Fruit fly (Drosophila melanogaster): ENCODE data around the gene CG13078.

The CG13078 gene

DNA sequence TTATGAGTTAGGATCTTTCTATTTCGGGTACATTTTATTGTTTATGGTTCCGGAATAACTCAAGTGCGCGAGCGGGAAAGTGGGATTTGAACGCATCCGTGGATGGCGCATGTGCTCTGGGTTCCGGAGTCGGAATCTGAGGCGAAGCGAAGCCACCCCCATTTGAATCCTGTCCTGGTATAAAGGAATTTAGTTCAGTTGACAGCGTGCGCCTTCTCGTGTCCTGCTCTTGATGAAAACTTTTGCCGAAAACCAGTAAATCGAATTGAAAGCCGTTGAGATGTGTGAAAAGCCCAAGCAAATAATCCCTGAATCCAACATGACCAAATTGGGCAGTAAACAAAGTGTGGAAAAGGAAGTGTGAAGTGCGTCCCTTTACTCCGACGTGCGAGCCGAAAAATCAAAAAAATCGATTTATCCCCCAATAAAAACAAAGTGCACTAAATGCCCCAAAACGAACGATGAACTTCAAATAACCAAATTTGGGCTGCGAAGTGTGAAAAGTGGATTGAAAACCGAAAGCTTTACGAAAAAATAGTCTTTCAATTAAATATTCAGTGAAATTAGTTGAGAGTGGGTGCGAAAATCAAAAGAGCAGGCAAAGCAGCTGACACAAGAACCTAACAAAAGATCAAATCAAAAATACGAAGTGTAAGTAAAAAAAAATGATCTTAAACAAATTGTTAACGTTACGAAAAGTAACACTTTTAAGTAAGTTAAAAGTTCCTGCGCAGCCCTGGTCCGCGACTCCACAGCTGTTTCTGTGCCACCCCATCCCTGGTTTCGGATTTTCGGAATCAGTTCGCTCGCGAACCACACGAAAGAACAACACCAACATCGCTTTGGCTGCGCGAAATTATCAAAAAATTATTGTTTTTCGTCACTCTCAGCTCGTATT is 23.0 kb downstream of the CG13078 start, which contains the start of gene Lar (continued):
- TF ChIP-seq Gug (GFP tag; IDR thresholded peaks at IDR 0.05) (peak; percentile 26; the same call in 1 of the 2 replicates), CG6808 (GFP tag; optimal IDR thresholded peaks at IDR 0.05) (no peak), topi (GFP tag; optimal IDR thresholded peaks at IDR 0.05) (peak; percentile 45), acj6 (GFP tag; optimal IDR thresholded peaks at IDR 0.05) (peak; percentile 58), CG3032 (tag; optimal IDR thresholded peaks at IDR 0.05) (peak; percentile 47), CG11294 (GFP tag; IDR thresholded peaks at IDR 0.05) (no peak), CG7368 (GFP tag; optimal IDR thresholded peaks at IDR 0.05) (peak; percentile 36), CG9139 (GFP tag; optimal IDR thresholded peaks at IDR 0.05) (no peak), CG8319 (GFP tag; optimal IDR thresholded peaks at IDR 0.05) (no peak), spab (GFP tag; optimal IDR thresholded peaks at IDR 0.05) (no peak), CG4318 (GFP tag; optimal IDR thresholded peaks at IDR 0.05) (no peak), Hr38 (GFP tag; optimal IDR thresholded peaks at IDR 0.05) (no peak), CG10631 (GFP tag; optimal IDR thresholded peaks at IDR 0.05) (peak; percentile 45), Sox15 (GFP tag; optimal IDR thresholded peaks at IDR 0.05) (peak; percentile 45), CG16779 (tag; optimal IDR thresholded peaks at IDR 0.05) (no peak), Eip93F (GFP tag; optimal IDR thresholded peaks at IDR 0.05) (no peak), CG34406 (GFP tag; optimal IDR thresholded peaks at IDR 0.05) (peak; percentile 3), eg (GFP tag; IDR thresholded peaks at IDR 0.05) (peak; percentile 56), CG6163 (GFP tag; IDR thresholded peaks at IDR 0.05) (no peak; the same call in 2 of the 3 replicates), OdsH (GFP tag; optimal IDR thresholded peaks at IDR 0.05) (peak; percentile 59)

DNA sequence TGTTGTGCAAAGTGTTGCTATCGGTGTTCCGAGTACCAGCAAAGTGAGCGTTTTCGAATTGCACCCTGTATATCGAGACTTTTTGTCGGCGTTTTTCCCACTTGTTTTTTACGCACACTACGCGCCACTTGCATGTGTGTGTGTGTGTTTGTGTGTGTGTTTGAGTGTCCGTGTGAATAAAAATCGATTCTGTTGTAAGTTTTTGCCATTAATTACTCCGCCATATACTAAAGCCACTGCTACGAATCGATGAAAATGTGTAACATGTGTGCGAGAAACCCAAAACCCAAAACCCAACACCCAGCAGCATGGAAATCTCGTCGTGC is 23.6 kb downstream of the CG13078 start:
- TF ChIP-seq CG32006 (GFP tag; optimal IDR thresholded peaks at IDR 0.05) = peak; percentile 29
- TF ChIP-seq Lpt (GFP tag; optimal IDR thresholded peaks at IDR 0.05) = no peak

DNA sequence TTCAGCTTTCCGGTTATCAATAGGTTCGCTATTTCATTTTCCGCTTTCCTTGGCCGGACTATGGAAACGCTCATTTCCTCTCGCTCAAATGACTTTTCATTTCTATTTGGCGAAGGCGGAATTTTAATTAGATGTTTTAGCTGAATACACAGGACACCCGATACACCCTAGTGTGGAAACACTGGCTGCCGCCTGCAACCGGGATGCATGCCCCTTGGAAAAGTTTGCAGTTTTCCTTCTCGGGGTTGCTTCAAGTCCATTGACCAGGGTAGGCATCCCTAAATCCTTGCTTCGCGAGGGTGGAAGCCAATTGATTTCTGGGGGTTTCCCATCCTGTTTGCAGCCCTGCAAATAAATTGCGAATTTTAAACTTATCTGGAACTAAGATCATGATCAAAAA is 25.2 kb downstream of the CG13078 start:
- TF ChIP-seq Sox15 (GFP tag; optimal IDR thresholded peaks at IDR 0.05) = no peak
- no peak for TF ChIP-seq net (GFP tag; optimal IDR thresholded peaks at IDR 0.05)

DNA sequence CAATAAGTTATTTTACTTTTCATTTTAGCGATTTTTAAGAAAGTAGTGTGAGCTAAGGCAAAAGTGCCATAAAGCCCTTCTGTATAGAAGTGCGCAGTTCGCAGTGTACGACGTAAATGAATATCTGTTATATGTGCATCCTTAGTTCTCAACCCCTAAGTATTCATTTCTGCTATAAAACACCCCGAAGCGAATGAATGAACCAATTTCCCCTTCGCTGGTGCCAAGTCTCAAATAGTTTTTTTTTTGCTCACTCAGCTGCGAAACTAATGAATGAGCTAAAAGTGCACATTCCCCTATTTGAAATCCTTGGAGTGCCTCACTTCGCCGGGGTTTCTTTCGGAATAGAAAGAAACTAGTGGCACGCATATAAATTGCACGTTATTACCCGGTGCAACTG is 26.9 kb downstream of the CG13078 start:
- no peak for TF ChIP-seq CG6854 (GFP tag; optimal IDR thresholded peaks at IDR 0.05)
- no peak for TF ChIP-seq CG6276 (GFP tag; optimal IDR thresholded peaks at IDR 0.05)
- no peak for TF ChIP-seq CG32006 (GFP tag; optimal IDR thresholded peaks at IDR 0.05)
- TF ChIP-seq CG9139 (GFP tag; optimal IDR thresholded peaks at IDR 0.05) = no peak
- TF ChIP-seq Hr4 (GFP tag; optimal IDR thresholded peaks at IDR 0.05) = no peak
- no peak for TF ChIP-seq spab (GFP tag; optimal IDR thresholded peaks at IDR 0.05)
- no peak for TF ChIP-seq lz (GFP tag; optimal IDR thresholded peaks at IDR 0.05)
- no peak for TF ChIP-seq Met (GFP tag; optimal IDR thresholded peaks at IDR 0.05)
- no peak for TF ChIP-seq Eip78C (GFP tag)
- TF ChIP-seq fd59A (GFP tag; optimal IDR thresholded peaks at IDR 0.05) = no peak
- TF ChIP-seq CG16779 (tag; optimal IDR thresholded peaks at IDR 0.05) = no peak
- TF ChIP-seq Ets21C (GFP tag; optimal IDR thresholded peaks at IDR 0.05) = no peak
- no peak for TF ChIP-seq Sox14 (GFP tag; optimal IDR thresholded peaks at IDR 0.05)
- no peak for TF ChIP-seq achi (GFP tag; optimal IDR thresholded peaks at IDR 0.05)
- TF ChIP-seq Ets96B (tag; optimal IDR thresholded peaks at IDR 0.05) = no peak
- no peak for TF ChIP-seq Smox (GFP tag; optimal IDR thresholded peaks at IDR 0.05)
- TF ChIP-seq CG1621 (tag; optimal IDR thresholded peaks at IDR 0.05) = no peak
- TF ChIP-seq OdsH (GFP tag; optimal IDR thresholded peaks at IDR 0.05) = no peak
- no peak for TF ChIP-seq fkh (GFP tag; optimal IDR thresholded peaks at IDR 0.05)
- TF ChIP-seq CG34406 (GFP tag; optimal IDR thresholded peaks at IDR 0.05) = no peak

Data from whole organism, prepupa.